Fruit fly (Drosophila melanogaster): ENCODE data around the gene bmm.

The bmm gene

dm6 chr3L:14784241-14784948, 1.8 kb downstream of the bmm start:
- TF ChIP-seq ttk (optimal IDR thresholded peaks at IDR 0.05) (no peak), Sin3A (optimal IDR thresholded peaks at IDR 0.05) (no peak), h (optimal IDR thresholded peaks at IDR 0.05) (no peak), psq (optimal IDR thresholded peaks at IDR 0.05) (no peak), insv (optimal IDR thresholded peaks at IDR 0.05) (no peak), Myc (optimal IDR thresholded peaks at IDR 0.05) (no peak)

dm6 chr3L:14783363-14783627, 2.9 kb downstream of the bmm start:
- TF ChIP-seq psq (optimal IDR thresholded peaks at IDR 0.05) (no peak), ttk (optimal IDR thresholded peaks at IDR 0.05) (no peak), Sin3A (optimal IDR thresholded peaks at IDR 0.05) (no peak), Myc (optimal IDR thresholded peaks at IDR 0.05) (no peak), insv (optimal IDR thresholded peaks at IDR 0.05) (no peak), h (optimal IDR thresholded peaks at IDR 0.05) (no peak)

dm6 chr3L:14782626-14783362, 3.4 kb downstream of the bmm start:
- no peak for TF ChIP-seq insv (optimal IDR thresholded peaks at IDR 0.05)
- no peak for TF ChIP-seq ttk (optimal IDR thresholded peaks at IDR 0.05)
- TF ChIP-seq h (optimal IDR thresholded peaks at IDR 0.05) = no peak
- no peak for TF ChIP-seq Sin3A (optimal IDR thresholded peaks at IDR 0.05)
- TF ChIP-seq psq (optimal IDR thresholded peaks at IDR 0.05) = no peak
- no peak for TF ChIP-seq Myc (optimal IDR thresholded peaks at IDR 0.05)

dm6 chr3L:14781863-14782218, 4.4 kb downstream of the bmm start:
- TF ChIP-seq Myc (optimal IDR thresholded peaks at IDR 0.05) (no peak), insv (optimal IDR thresholded peaks at IDR 0.05) (no peak), Sin3A (optimal IDR thresholded peaks at IDR 0.05) (no peak), h (optimal IDR thresholded peaks at IDR 0.05) (no peak), ttk (optimal IDR thresholded peaks at IDR 0.05) (no peak), psq (optimal IDR thresholded peaks at IDR 0.05) (no peak)

dm6 chr3L:14781082-14781862, 4.9 kb downstream of the bmm start:
- TF ChIP-seq Myc (optimal IDR thresholded peaks at IDR 0.05) (no peak), psq (optimal IDR thresholded peaks at IDR 0.05) (no peak)

dm6 chr3L:14780187-14780586, 6.0 kb downstream of the bmm start:
- TF ChIP-seq h (optimal IDR thresholded peaks at IDR 0.05) (no peak), insv (optimal IDR thresholded peaks at IDR 0.05) (no peak), psq (optimal IDR thresholded peaks at IDR 0.05) (no peak), Myc (optimal IDR thresholded peaks at IDR 0.05) (no peak), Sin3A (optimal IDR thresholded peaks at IDR 0.05) (no peak), ttk (optimal IDR thresholded peaks at IDR 0.05) (no peak)

dm6 chr3L:14779289-14779688, 6.9 kb downstream of the bmm start:
- no peak for TF ChIP-seq ttk (optimal IDR thresholded peaks at IDR 0.05)
- no peak for TF ChIP-seq Sin3A (optimal IDR thresholded peaks at IDR 0.05)
- TF ChIP-seq Myc (optimal IDR thresholded peaks at IDR 0.05) = no peak
- no peak for TF ChIP-seq psq (optimal IDR thresholded peaks at IDR 0.05)
- no peak for TF ChIP-seq h (optimal IDR thresholded peaks at IDR 0.05)
- TF ChIP-seq insv (optimal IDR thresholded peaks at IDR 0.05) = no peak

- no peak for TF ChIP-seq ttk (optimal IDR thresholded peaks at IDR 0.05)
Observed at dm6 chr3L:14775711-14776660, 10.2 kb downstream of the bmm start, which contains the start of gene mop. Gene mop, minus strand, starts transcription at chr3L:14776129.

dm6 chr3L:14769183-14769582, 17.0 kb downstream of the bmm start, which contains the start of gene Mgat4b:
Gene Mgat4b, minus strand, starts transcription at chr3L:14769283.
- TF ChIP-seq Sin3A (optimal IDR thresholded peaks at IDR 0.05) (no peak), ttk (optimal IDR thresholded peaks at IDR 0.05) (no peak), h (optimal IDR thresholded peaks at IDR 0.05) (no peak)

dm6 chr3L:14761837-14762785, 24.1 kb downstream of the bmm start, which contains the start of the genes Tsen34 and Mgat4a:
Gene Tsen34, minus strand, starts transcription at chr3L:14761844.
Gene Mgat4a, plus strand, starts transcription at chr3L:14762028.
- TF ChIP-seq h (optimal IDR thresholded peaks at IDR 0.05) (no peak), Sin3A (optimal IDR thresholded peaks at IDR 0.05) (no peak), psq (optimal IDR thresholded peaks at IDR 0.05) (no peak), insv (optimal IDR thresholded peaks at IDR 0.05) (no peak), Myc (optimal IDR thresholded peaks at IDR 0.05) (no peak), ttk (optimal IDR thresholded peaks at IDR 0.05) (no peak)

dm6 chr3L:14760949-14761348, 25.3 kb downstream of the bmm start, which contains the start of gene Trl:
Gene Trl, minus strand, starts transcription at chr3L:14761049.
- TF ChIP-seq ttk (optimal IDR thresholded peaks at IDR 0.05) (no peak), Sin3A (optimal IDR thresholded peaks at IDR 0.05) (no peak)
